Worm (Caenorhabditis elegans): ENCODE measurements around the gene C07C7.1.

The C07C7.1 gene

DNA sequence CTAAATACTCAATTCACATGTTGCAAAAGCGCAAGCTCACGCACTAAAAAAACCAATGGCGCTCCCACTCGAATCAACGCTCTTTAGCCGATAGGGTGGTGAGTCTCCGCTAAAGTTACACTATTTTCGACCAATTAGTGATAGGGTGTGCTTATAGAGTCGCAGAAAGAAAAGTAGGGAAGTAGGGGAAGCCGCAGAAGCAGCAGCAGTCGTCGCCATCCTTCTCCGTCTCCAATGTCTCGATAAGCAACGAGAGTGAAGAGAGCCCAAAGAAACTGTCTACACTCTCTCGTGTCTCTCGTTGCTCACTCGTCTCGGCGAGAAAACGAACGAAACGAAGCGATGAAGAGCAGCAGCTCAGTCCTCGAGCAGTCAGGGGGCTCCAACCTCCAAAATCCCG lies 12.1 kb downstream of the C07C7.1 start (continued):
- TF ChIP-seq ceh-28 (tag; optimal IDR thresholded peaks at IDR 0.05), result peak; percentile 25
- TF ChIP-seq lin-39 (tag; optimal IDR thresholded peaks at IDR 0.05), result peak; percentile 49
- TF ChIP-seq jun-1 (tag; optimal IDR thresholded peaks at IDR 0.05), result peak; percentile 72
- TF ChIP-seq nhr-67 (tag; optimal IDR thresholded peaks at IDR 0.05), result no peak
- no peak for TF ChIP-seq ztf-4 (tag; optimal IDR thresholded peaks at IDR 0.05)
- peak; percentile 97 for TF ChIP-seq nfya-1 (tag; optimal IDR thresholded peaks at IDR 0.05; ENCODE audit: insufficient read depth)
- TF ChIP-seq lsy-12 (tag; optimal IDR thresholded peaks at IDR 0.05), result no peak
- no peak for TF ChIP-seq nhr-237 (tag; optimal IDR thresholded peaks at IDR 0.05)
- no peak for TF ChIP-seq eor-1 (tag; optimal IDR thresholded peaks at IDR 0.05)
- peak; percentile 77 for TF ChIP-seq pha-4 (tag; optimal IDR thresholded peaks at IDR 0.05)
- no peak for TF ChIP-seq elt-3 (tag; optimal IDR thresholded peaks at IDR 0.05)
- peak; percentile 29 for TF ChIP-seq ama-1 (optimal IDR thresholded peaks at IDR 0.05)
- no peak for TF ChIP-seq egl-5 (tag; optimal IDR thresholded peaks at IDR 0.05)
- no peak for TF ChIP-seq nhr-77 (tag; optimal IDR thresholded peaks at IDR 0.05)
- no peak for TF ChIP-seq nhr-28 (tag; optimal IDR thresholded peaks at IDR 0.05)
- TF ChIP-seq fkh-2 (tag; optimal IDR thresholded peaks at IDR 0.05), result no peak
- TF ChIP-seq nhr-11 (tag; optimal IDR thresholded peaks at IDR 0.05), result no peak
- TF ChIP-seq ceh-82 (tag; optimal IDR thresholded peaks at IDR 0.05), result no peak

DNA sequence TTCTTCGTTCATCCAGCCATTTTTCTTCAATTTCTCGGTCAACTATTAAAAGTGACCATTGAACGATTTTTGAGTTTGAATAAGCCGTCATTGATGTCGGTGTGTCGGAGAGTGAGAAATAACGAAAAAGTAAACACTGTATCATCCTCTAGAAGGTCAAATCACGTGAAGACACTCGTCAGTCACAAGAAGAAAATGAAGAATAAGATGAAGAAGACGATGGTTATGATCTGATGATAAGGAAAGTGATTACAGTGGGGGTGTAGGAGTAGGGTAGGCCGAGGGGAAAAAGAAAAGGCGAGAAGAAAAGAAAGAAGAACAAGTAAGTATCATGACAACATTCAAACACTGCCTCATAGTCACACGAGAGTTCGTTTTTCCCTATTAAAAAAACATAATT lies 13.5 kb downstream of the C07C7.1 start:
- TF ChIP-seq lin-15B (tag; optimal IDR thresholded peaks at IDR 0.05) (no peak), nhr-43 (tag; optimal IDR thresholded peaks at IDR 0.05; ENCODE audit: poor library complexity, severe bottlenecking) (peak; percentile 38), elt-1 (tag; optimal IDR thresholded peaks at IDR 0.05) (peak; percentile 49), pha-4 (tag; optimal IDR thresholded peaks at IDR 0.05) (peak; percentile 96), nhr-237 (tag; optimal IDR thresholded peaks at IDR 0.05) (no peak), pqm-1 (tag; optimal IDR thresholded peaks at IDR 0.05) (peak; percentile 73), mml-1 (tag; optimal IDR thresholded peaks at IDR 0.05) (no peak), nfya-1 (tag; optimal IDR thresholded peaks at IDR 0.05; ENCODE audit: insufficient read depth) (peak; percentile 47), jun-1 (tag; optimal IDR thresholded peaks at IDR 0.05) (peak; percentile 76), skn-1 (tag; optimal IDR thresholded peaks at IDR 0.05) (peak; percentile 41), ztf-11 (tag; optimal IDR thresholded peaks at IDR 0.05) (no peak), egl-5 (tag; optimal IDR thresholded peaks at IDR 0.05) (no peak), elt-2 (tag; optimal IDR thresholded peaks at IDR 0.05) (peak; percentile 79), nhr-25 (tag; optimal IDR thresholded peaks at IDR 0.05) (peak; percentile 79), nhr-76 (tag; optimal IDR thresholded peaks at IDR 0.05) (no peak), elt-3 (tag; optimal IDR thresholded peaks at IDR 0.05) (peak; percentile 3 to 81 (median 52)), ceh-82 (tag; optimal IDR thresholded peaks at IDR 0.05) (no peak), aly-2 (tag; optimal IDR thresholded peaks at IDR 0.05) (no peak), nhr-23 (tag; optimal IDR thresholded peaks at IDR 0.05) (peak; percentile 90), nhr-11 (tag; optimal IDR thresholded peaks at IDR 0.05) (no peak)

DNA sequence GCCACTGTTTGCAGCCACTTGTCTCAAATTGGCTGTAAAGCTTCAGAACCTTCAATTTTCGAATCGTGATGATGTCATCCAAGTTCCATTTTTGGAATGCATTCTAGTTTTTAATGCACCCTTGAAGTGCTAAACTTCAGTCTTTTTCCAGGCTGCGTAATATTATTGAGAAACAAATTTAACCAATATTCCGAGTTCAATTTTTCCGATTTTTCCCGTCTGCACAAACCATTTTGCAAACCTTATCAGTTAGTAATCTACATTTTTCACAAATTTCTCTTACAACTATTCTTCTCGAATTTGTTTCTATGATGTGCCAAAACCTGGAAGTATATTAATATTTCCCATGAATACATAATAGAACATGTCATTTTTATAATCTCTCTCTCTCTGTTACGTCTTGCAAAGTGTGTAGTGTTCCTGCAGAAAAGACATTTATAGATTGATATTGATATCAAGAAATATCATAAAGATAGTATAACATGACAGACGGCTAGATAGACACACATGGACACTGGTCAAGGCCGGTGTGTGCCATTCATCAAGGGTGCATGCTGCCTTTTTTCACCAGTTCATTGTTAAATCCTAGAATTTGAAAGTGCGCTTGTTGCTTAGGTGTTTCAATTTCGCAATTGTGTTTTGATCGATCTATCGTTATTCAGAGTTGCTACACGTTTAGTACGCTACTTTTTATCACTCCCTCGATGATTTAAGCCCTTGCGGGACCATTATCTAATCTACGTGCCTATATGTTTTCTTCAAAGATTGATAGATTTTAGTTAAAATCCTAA lies 14.7 kb downstream of the C07C7.1 start:
- TF ChIP-seq sea-2 (GFP tag; optimal IDR thresholded peaks at IDR 0.05), result no peak
- no peak for TF ChIP-seq nhr-43 (tag; optimal IDR thresholded peaks at IDR 0.05; ENCODE audit: poor library complexity, severe bottlenecking)
- no peak for TF ChIP-seq nhr-67 (tag; optimal IDR thresholded peaks at IDR 0.05)
- no peak for TF ChIP-seq daf-12 (tag; optimal IDR thresholded peaks at IDR 0.05)
- peak; percentile 53 for TF ChIP-seq ama-1 (optimal IDR thresholded peaks at IDR 0.05)
- peak; percentile 7 for TF ChIP-seq elt-2 (tag; optimal IDR thresholded peaks at IDR 0.05)
- TF ChIP-seq aly-2 (tag; optimal IDR thresholded peaks at IDR 0.05), result no peak
- TF ChIP-seq nhr-11 (tag; optimal IDR thresholded peaks at IDR 0.05), result no peak
- no peak for TF ChIP-seq nhr-237 (tag; optimal IDR thresholded peaks at IDR 0.05)

DNA sequence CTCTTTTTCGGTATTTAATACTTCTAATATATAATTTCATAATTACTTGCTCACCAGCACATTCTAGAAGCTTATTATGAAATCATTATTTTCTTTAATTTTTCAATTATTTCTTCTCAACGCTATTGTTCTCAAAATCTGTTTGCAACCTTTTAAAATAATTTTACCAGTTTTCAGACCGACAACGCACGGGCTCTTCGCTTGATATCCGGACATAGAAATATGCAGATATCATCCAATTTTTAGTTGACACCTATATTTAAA lies 15.2 kb downstream of the C07C7.1 start, which contains the start of gene wnk-1:
TSS of gene wnk-1 (plus strand) at position 165 of the 264 bp plus-strand sequence.
- TF ChIP-seq ZK546.5 (tag; optimal IDR thresholded peaks at IDR 0.05) (no peak), egl-27 (tag; optimal IDR thresholded peaks at IDR 0.05) (no peak), ztf-4 (tag; optimal IDR thresholded peaks at IDR 0.05) (no peak), nhr-11 (tag; optimal IDR thresholded peaks at IDR 0.05) (no peak), lin-39 (tag; optimal IDR thresholded peaks at IDR 0.05) (no peak), nhr-237 (tag; optimal IDR thresholded peaks at IDR 0.05) (no peak), fos-1 (tag; optimal IDR thresholded peaks at IDR 0.05) (no peak), nhr-67 (tag; optimal IDR thresholded peaks at IDR 0.05) (no peak)

Data from whole organism, L3 larva.